Fruit fly (Drosophila melanogaster) whole organism, embryonic: ENCODE results near the gene CG31808.

Source experiments
- Aef1 ChIP-seq: fragments of 200-800 bp; sonication (Bioruptor generic); IDR thresholded peaks from 3 replicates; pipeline ENCODE4 v1.3.6; 2022; ENCODE audit warnings: missing biosample characterization, missing genetic modification characterization
- CG10431 ChIP-seq: fragments of 200-800 bp; sonication (Bioruptor generic); optimal IDR thresholded peaks from 3 replicates; lab custom pipeline; 2018; ENCODE audit warnings: missing biosample characterization, mild to moderate bottlenecking, missing genetic modification characterization
- CG11085 ChIP-seq: fragments of 200-800 bp; sonication (Bioruptor generic); IDR thresholded peaks from 2 replicates; pipeline ENCODE4 v1.3.6; 2022; ENCODE audit warnings: missing biosample characterization, missing genetic modification characterization
- CG12071 ChIP-seq: fragments of 200-800 bp; sonication (Bioruptor generic); optimal IDR thresholded peaks from 3 replicates; lab custom pipeline; 2018; ENCODE audit warnings: missing biosample characterization, mild to moderate bottlenecking, missing genetic modification characterization
- CG13775 ChIP-seq: fragments of 200-800 bp; sonication (Bioruptor generic); optimal IDR thresholded peaks from 3 replicates; lab custom pipeline; 2017; ENCODE audit warnings: missing biosample characterization, mild to moderate bottlenecking, missing genetic modification characterization
- CG14441 ChIP-seq: fragments of 200-800 bp; sonication (Bioruptor generic); IDR thresholded peaks from 2 replicates; pipeline ENCODE4 v1.3.6; 2022; ENCODE audit warnings: missing biosample characterization, missing genetic modification characterization
- CG15269 ChIP-seq: fragments of 200-800 bp; sonication (Bioruptor generic); optimal IDR thresholded peaks from 2 replicates; lab custom pipeline; 2018; ENCODE audit warnings: missing biosample characterization, mild to moderate bottlenecking, missing genetic modification characterization, moderate library complexity
- CG18476 ChIP-seq: fragments of 200-800 bp; sonication (Bioruptor generic); optimal IDR thresholded peaks from 2 replicates; lab custom pipeline; 2016; ENCODE audit warnings: missing biosample characterization, mild to moderate bottlenecking, missing genetic modification characterization
- CG33213 ChIP-seq: fragments of 200-800 bp; sonication (Bioruptor generic); optimal IDR thresholded peaks from 3 replicates; lab custom pipeline; 2016; ENCODE audit warnings: missing biosample characterization, missing genetic modification characterization
- CG33557 ChIP-seq: fragments of 200-800 bp; sonication (Bioruptor generic); optimal IDR thresholded peaks from 2 replicates; lab custom pipeline; 2019; ENCODE audit warnings: missing biosample characterization, mild to moderate bottlenecking, missing genetic modification characterization, moderate library complexity
- CG3995 ChIP-seq: fragments of 200-800 bp; sonication (Bioruptor generic); optimal IDR thresholded peaks from 3 replicates; lab custom pipeline; 2016; ENCODE audit warnings: missing biosample characterization, missing genetic modification characterization
- CG43689 ChIP-seq: fragments of 200-800 bp; sonication (Bioruptor generic); IDR thresholded peaks from 2 replicates; pipeline ENCODE4 v1.3.6; 2022; ENCODE audit warnings: missing biosample characterization, missing genetic modification characterization
- CG4404 ChIP-seq: fragments of 200-800 bp; sonication (Bioruptor generic); IDR thresholded peaks from 2 replicates; pipeline ENCODE4 v1.3.6; 2022; ENCODE audit warnings: missing biosample characterization, missing genetic modification characterization
- CG6254 ChIP-seq: fragments of 200-800 bp; sonication (Bioruptor generic); optimal IDR thresholded peaks from 3 replicates; lab custom pipeline; 2017; ENCODE audit warnings: mild to moderate bottlenecking, missing biosample characterization, missing genetic modification reagents, missing genetic modification characterization
- CG8290 ChIP-seq, 3 experiments: fragments of 200-800 bp; sonication (Bioruptor generic); optimal IDR thresholded peaks; 2 replicates each; lab custom pipeline; 2016 to 2019; ENCODE audit warnings: missing biosample characterization in 3 of 3, missing genetic modification characterization in 3 of 3, mild to moderate bottlenecking in 2 of 3, moderate library complexity in 1 of 3
- CHES-1-like ChIP-seq: fragments of 200-800 bp; sonication (Bioruptor generic); optimal IDR thresholded peaks from 2 replicates; lab custom pipeline; 2016; ENCODE audit warnings: missing biosample characterization, missing genetic modification characterization
- CTCF ChIP-seq: fragments of 200-800 bp; sonication (Bioruptor generic); optimal IDR thresholded peaks from 2 replicates; lab custom pipeline; 2017; ENCODE audit warnings: missing biosample characterization, mild to moderate bottlenecking, missing genetic modification characterization, moderate library complexity
- Deaf1 ChIP-seq: fragments of 200-800 bp; optimal IDR thresholded peaks from 3 replicates; lab custom pipeline; 2019; ENCODE audit warnings: missing biosample characterization, mild to moderate bottlenecking, missing genetic modification characterization, moderate library complexity
- Ets97D ChIP-seq: fragments of 200-800 bp; sonication (Bioruptor generic); optimal IDR thresholded peaks from 3 replicates; lab custom pipeline; 2016; ENCODE audit warnings: missing biosample characterization, missing genetic modification characterization
- Fer2 ChIP-seq: fragments of 200-800 bp; sonication (Bioruptor generic); optimal IDR thresholded peaks from 2 replicates; lab custom pipeline; 2018; ENCODE audit warnings: missing biosample characterization, mild to moderate bottlenecking, missing genetic modification characterization, moderate library complexity
- H15 ChIP-seq: fragments of 200-800 bp; sonication (Bioruptor generic); IDR thresholded peaks from 3 replicates; pipeline ENCODE4 v1.3.6; 2022; ENCODE audit warnings: missing biosample characterization, missing genetic modification characterization
- H2.0 ChIP-seq: fragments of 200-800 bp; sonication (Bioruptor generic); IDR thresholded peaks from 2 replicates; pipeline ENCODE4 v1.3.6; 2022; ENCODE audit warnings: missing biosample characterization, missing genetic modification characterization
- Hr39 ChIP-seq: fragments of >200 bp; optimal IDR thresholded peaks from 2 replicates; lab custom pipeline; 2017
- NC2β ChIP-seq: fragments of 200-800 bp; sonication (Bioruptor generic); optimal IDR thresholded peaks from 2 replicates; lab custom pipeline; 2016; ENCODE audit warnings: missing biosample characterization, missing genetic modification characterization
- PHDP ChIP-seq: fragments of 200-800 bp; sonication (Bioruptor generic); optimal IDR thresholded peaks from 3 replicates; lab custom pipeline; 2018; ENCODE audit warnings: missing biosample characterization, mild to moderate bottlenecking, missing genetic modification characterization, moderate library complexity
- Ravus ChIP-seq: fragments of 200-800 bp; sonication (Bioruptor generic); IDR thresholded peaks from 2 replicates; pipeline ENCODE4 v1.3.6; 2022; ENCODE audit warnings: missing biosample characterization, missing genetic modification characterization
- Sox102F ChIP-seq: fragments of 200-800 bp; sonication (Bioruptor generic); optimal IDR thresholded peaks from 2 replicates; lab custom pipeline; 2018; ENCODE audit warnings: missing biosample characterization, mild to moderate bottlenecking, missing genetic modification characterization, moderate library complexity
- Usf ChIP-seq: fragments of 200-800 bp; sonication (Bioruptor generic); optimal IDR thresholded peaks from 2 replicates; lab custom pipeline; 2017; ENCODE audit warnings: missing genotype, missing biosample characterization, missing genetic modification characterization
- cato ChIP-seq: fragments of 200-800 bp; sonication (Bioruptor generic); optimal IDR thresholded peaks from 2 replicates; lab custom pipeline; 2016; ENCODE audit warnings: missing biosample characterization, missing genetic modification characterization, borderline replicate concordance
- chn ChIP-seq: fragments of 200-800 bp; sonication (Bioruptor generic); optimal IDR thresholded peaks from 2 replicates; lab custom pipeline; 2016; ENCODE audit warnings: missing biosample characterization, missing genetic modification characterization
- crp ChIP-seq, 2 experiments: fragments of 200-800 bp; sonication (Bioruptor generic); optimal IDR thresholded peaks; 2 replicates in 1 of 2; 3 replicates in 1 of 2; lab custom pipeline; 2017; ENCODE audit warnings: missing biosample characterization in 2 of 2, missing genetic modification characterization in 2 of 2, mild to moderate bottlenecking in 1 of 2, moderate library complexity in 1 of 2
- dmrt11E ChIP-seq: fragments of 200-800 bp; sonication (Bioruptor generic); optimal IDR thresholded peaks from 3 replicates; lab custom pipeline; 2018; ENCODE audit warnings: missing biosample characterization, mild to moderate bottlenecking, missing genetic modification characterization, moderate library complexity
- ftz-f1 ChIP-seq: fragments of 200-800 bp; sonication (Bioruptor generic); optimal IDR thresholded peaks from 2 replicates; lab custom pipeline; 2016; ENCODE audit warnings: missing biosample characterization, missing genetic modification characterization
- fu2 ChIP-seq: fragments of 200-800 bp; sonication (Bioruptor generic); optimal IDR thresholded peaks from 2 replicates; lab custom pipeline; 2016; ENCODE audit warnings: missing biosample characterization, missing genetic modification characterization
- gsb-n ChIP-seq: fragments of 200-800 bp; sonication (Bioruptor generic); optimal IDR thresholded peaks from 3 replicates; lab custom pipeline; 2018; ENCODE audit warnings: missing biosample characterization, mild to moderate bottlenecking, missing genetic modification characterization
- ken ChIP-seq: fragments of 200-800 bp; sonication (Bioruptor generic); IDR thresholded peaks from 3 replicates; pipeline ENCODE4 v1.3.6; 2022; ENCODE audit warnings: missing biosample characterization, missing genetic modification characterization
- nmo ChIP-seq: fragments of 200-800 bp; sonication (Bioruptor generic); optimal IDR thresholded peaks from 2 replicates; lab custom pipeline; 2018; ENCODE audit warnings: missing biosample characterization, mild to moderate bottlenecking, missing genetic modification characterization, moderate library complexity
- pros ChIP-seq: fragments of 200-800 bp; sonication (Bioruptor generic); optimal IDR thresholded peaks from 3 replicates; lab custom pipeline; 2019; ENCODE audit warnings: missing biosample characterization, mild to moderate bottlenecking, missing genetic modification characterization, moderate library complexity
- repo ChIP-seq: fragments of 200-800 bp; sonication (Bioruptor generic); optimal IDR thresholded peaks from 2 replicates; lab custom pipeline; 2016; ENCODE audit warnings: missing biosample characterization, missing genetic modification characterization
- rib ChIP-seq: fragments of 200-800 bp; sonication (Bioruptor generic); IDR thresholded peaks from 2 replicates; pipeline ENCODE4 v1.3.6; 2022; ENCODE audit warnings: missing biosample characterization, missing genetic modification characterization
- slbo ChIP-seq: fragments of 200-800 bp; sonication (Bioruptor generic); IDR thresholded peaks from 2 replicates; pipeline ENCODE4 v1.3.6; 2022; ENCODE audit warnings: missing biosample characterization, missing genetic modification characterization
- slou ChIP-seq: fragments of 200-800 bp; sonication (Bioruptor generic); optimal IDR thresholded peaks from 3 replicates; lab custom pipeline; 2016; ENCODE audit warnings: missing biosample characterization, missing genetic modification characterization
- so ChIP-seq: fragments of 200-800 bp; sonication (Bioruptor generic); IDR thresholded peaks from 3 replicates; pipeline ENCODE4 v1.3.6; 2022; ENCODE audit warnings: missing biosample characterization, missing genetic modification characterization
- sqz ChIP-seq: fragments of 200-800 bp; sonication (Bioruptor generic); optimal IDR thresholded peaks from 3 replicates; lab custom pipeline; 2018; ENCODE audit warnings: missing biosample characterization, mild to moderate bottlenecking, missing genetic modification characterization
- trh ChIP-seq: fragments of 200-800 bp; sonication (Bioruptor generic); optimal IDR thresholded peaks from 2 replicates; lab custom pipeline; 2016; ENCODE audit warnings: missing biosample characterization, missing genetic modification characterization
- tx ChIP-seq: fragments of 200-800 bp; sonication (Bioruptor generic); optimal IDR thresholded peaks from 2 replicates; lab custom pipeline; 2016; ENCODE audit warnings: missing biosample characterization, missing genetic modification characterization
- wek ChIP-seq: fragments of 200-800 bp; sonication (Bioruptor generic); optimal IDR thresholded peaks from 3 replicates; lab custom pipeline; 2018; ENCODE audit warnings: missing biosample characterization, mild to moderate bottlenecking, missing genetic modification characterization, moderate library complexity
- wor ChIP-seq: fragments of 200-800 bp; sonication (Bioruptor generic); IDR thresholded peaks from 2 replicates; pipeline ENCODE4 v1.3.6; 2022; ENCODE audit warnings: missing biosample characterization, missing genetic modification characterization
- zen ChIP-seq: fragments of 200-800 bp; sonication (Bioruptor generic); optimal IDR thresholded peaks from 3 replicates; lab custom pipeline; 2018; ENCODE audit warnings: missing biosample characterization, mild to moderate bottlenecking, missing genetic modification characterization, moderate library complexity

The CG31808 gene

DNA sequence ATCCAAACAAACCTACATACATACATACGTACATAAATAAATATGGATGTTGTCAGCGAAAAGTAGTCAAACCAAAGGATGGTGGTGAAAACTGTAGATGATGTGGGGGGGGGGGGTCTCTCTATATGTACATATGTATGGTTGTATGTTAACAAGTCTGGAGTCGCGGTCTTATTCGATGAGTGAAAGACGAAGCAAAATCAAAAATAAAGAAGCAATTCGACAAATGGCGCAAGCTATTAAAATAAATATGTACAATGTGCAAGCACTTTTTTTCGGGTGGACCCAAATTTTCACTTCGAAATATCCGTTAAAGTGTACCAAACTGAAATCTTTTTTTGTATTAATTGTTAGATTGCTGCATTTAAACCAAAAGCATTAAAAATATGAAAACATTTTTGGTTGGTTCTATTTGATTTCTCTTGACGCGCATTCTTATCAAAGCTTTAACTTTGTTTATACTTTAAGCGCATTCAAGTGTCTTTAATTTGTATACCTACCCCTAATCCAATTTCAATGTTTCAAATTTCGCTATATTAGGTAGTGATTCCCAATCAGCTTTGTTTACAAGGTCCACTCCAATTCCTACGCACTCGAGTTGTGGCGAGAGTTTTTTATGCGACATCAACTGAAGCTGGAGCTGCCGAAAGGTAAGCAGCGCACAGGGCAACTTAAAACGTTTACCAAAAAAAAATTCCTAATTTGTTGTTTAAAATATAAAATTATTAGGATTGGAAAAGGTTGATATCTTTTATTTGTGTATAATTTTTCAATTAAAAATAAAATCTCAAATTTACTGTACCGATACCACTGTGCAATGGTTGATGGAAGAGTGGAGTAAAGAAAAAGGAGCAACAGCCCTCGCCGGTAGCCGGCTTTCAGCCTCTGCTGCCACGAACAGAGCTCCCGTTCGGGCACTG lies 31.8 kb downstream of the CG31808 start, which contains the start of gene CG31807 (continued):
- TF ChIP-seq CG11085 (GFP tag; lab: Robert Waterston, UW): no peak
- TF ChIP-seq rib (GFP tag; lab: Robert Waterston, UW): no peak
- TF ChIP-seq cato: no peak
- TF ChIP-seq CG6254 (GFP tag; lab: Kevin White, UChicago): peak; percentile 53
- TF ChIP-seq chn: peak; percentile 42
- TF ChIP-seq slbo (GFP tag; lab: Robert Waterston, UW): peak; percentile 58
- TF ChIP-seq CG8290 (GFP tag; optimal IDR thresholded peaks at IDR 0.05; lab: Kevin White, UChicago): no peak
- peak in 1 of 2 experiments; percentile 45 for TF ChIP-seq CG8290 (tag; optimal IDR thresholded peaks at IDR 0.05; lab: Kevin White, UChicago)
- TF ChIP-seq H15 (GFP tag; lab: Robert Waterston, UW): no peak
- TF ChIP-seq trh: no peak
- TF ChIP-seq CG15269: peak; percentile 77
- TF ChIP-seq CG14441: peak; percentile 21
- TF ChIP-seq zen (tag; lab: Kevin White, UChicago): no peak
- peak; percentile 33; the same call in 1 of the 2 replicates for TF ChIP-seq CG43689 (GFP tag; lab: Robert Waterston, UW)
- no peak for TF ChIP-seq ftz-f1 (GFP tag; lab: Kevin White, UChicago)
- no peak for TF ChIP-seq CG4404 (GFP tag; lab: Robert Waterston, UW)
- peak; percentile 16 for TF ChIP-seq CG33213 (GFP tag; lab: Kevin White, UChicago)
- peak; percentile 18 for TF ChIP-seq pros
- peak; percentile 8 for TF ChIP-seq CG3995 (GFP tag; lab: Kevin White, UChicago)
- TF ChIP-seq Fer2 (tag; lab: Kevin White, UChicago): peak; percentile 12
- TF ChIP-seq wek (GFP tag; lab: Kevin White, UChicago): no peak
- TF ChIP-seq CG33557: peak; percentile 45
- peak in 1 of 2 experiments; percentile 2 for TF ChIP-seq crp (GFP tag; optimal IDR thresholded peaks at IDR 0.05; lab: Kevin White, UChicago)
- no peak for TF ChIP-seq Ets97D (GFP tag; lab: Kevin White, UChicago)
- TF ChIP-seq dmrt11E: peak; percentile 37
- no peak for TF ChIP-seq Hr39 (lab: Kevin White, UChicago)
- TF ChIP-seq fu2 (GFP tag; lab: Kevin White, UChicago): peak; percentile 27
- TF ChIP-seq CG10431 (GFP tag; lab: Kevin White, UChicago): peak; percentile 28
- peak; percentile 42 for TF ChIP-seq CHES-1-like (GFP tag; lab: Kevin White, UChicago)
- TF ChIP-seq CG13775: peak; percentile 78
- peak; percentile 32 for TF ChIP-seq tx
- peak; percentile 87 for TF ChIP-seq PHDP (tag; lab: Kevin White, UChicago)
- TF ChIP-seq sqz (GFP tag; lab: Kevin White, UChicago): peak; percentile 59
- TF ChIP-seq repo (GFP tag; lab: Kevin White, UChicago): no peak
- peak; percentile 26 for TF ChIP-seq CG18476 (GFP tag; lab: Kevin White, UChicago)
- peak; percentile 18 for TF ChIP-seq slou (GFP tag; lab: Kevin White, UChicago)
- peak; percentile 50 for TF ChIP-seq NC2β (GFP tag; lab: Kevin White, UChicago)
- TF ChIP-seq ken (GFP tag; lab: Robert Waterston, UW): 0 out of 3 replicates have a peak, but pooled peaks have one; percentile 38
- peak; percentile 25; the same call in 1 of the 2 replicates for TF ChIP-seq wor (GFP tag; lab: Robert Waterston, UW)
- peak; percentile 29 for TF ChIP-seq CTCF (GFP tag; lab: Kevin White, UChicago)
- TF ChIP-seq CG12071 (GFP tag; lab: Kevin White, UChicago): peak; percentile 59
- TF ChIP-seq H2.0 (GFP tag; lab: Robert Waterston, UW): 0 out of 2 replicates have a peak, but pooled peaks have one; percentile 3
- peak; percentile 73 for TF ChIP-seq gsb-n (tag; lab: Kevin White, UChicago)
- no peak; the same call in 2 of the 3 replicates for TF ChIP-seq so (GFP tag; lab: Robert Waterston, UW)
- TF ChIP-seq nmo: peak; percentile 77
- no peak for TF ChIP-seq Usf (GFP tag; lab: Kevin White, UChicago)
- peak; percentile 16; the same call in 2 of the 3 replicates for TF ChIP-seq Aef1
- peak; percentile 90 for TF ChIP-seq Sox102F (GFP tag; lab: Kevin White, UChicago)
- no peak for TF ChIP-seq Ravus
- peak; percentile 7 for TF ChIP-seq Deaf1 (tag; lab: Kevin White, UChicago)
